Fruit fly (Drosophila melanogaster): ENCODE results near the gene Spt7.

Gene Spt7

dm6 chrX:17816437-17816836 is 33.8 kb upstream of the Spt7 start (continued):
- TF ChIP-seq dac (GFP tag; optimal IDR thresholded peaks at IDR 0.05) (no peak), fd85E (GFP tag; optimal IDR thresholded peaks at IDR 0.05) (no peak), CG11294 (GFP tag; IDR thresholded peaks at IDR 0.05) (no peak), CG8319 (GFP tag; optimal IDR thresholded peaks at IDR 0.05) (no peak), CG32006 (GFP tag; optimal IDR thresholded peaks at IDR 0.05) (no peak), CG3032 (tag; optimal IDR thresholded peaks at IDR 0.05) (peak; percentile 55), CG6854 (GFP tag; optimal IDR thresholded peaks at IDR 0.05) (no peak), CG16779 (tag; optimal IDR thresholded peaks at IDR 0.05) (no peak), Eip93F (GFP tag; optimal IDR thresholded peaks at IDR 0.05) (no peak), CG10669 (GFP tag; optimal IDR thresholded peaks at IDR 0.05) (peak; percentile 33), topi (GFP tag; optimal IDR thresholded peaks at IDR 0.05) (peak; percentile 51), CG1621 (tag; optimal IDR thresholded peaks at IDR 0.05) (no peak), svp (GFP tag) (peak; percentile 84), CG3919 (GFP tag; optimal IDR thresholded peaks at IDR 0.05) (peak; percentile 2), CG34406 (GFP tag; optimal IDR thresholded peaks at IDR 0.05) (peak; percentile 13), CG8632 (GFP tag; optimal IDR thresholded peaks at IDR 0.05) (no peak), achi (GFP tag; optimal IDR thresholded peaks at IDR 0.05) (peak; percentile 24), CG8119 (GFP tag; IDR thresholded peaks at IDR 0.05) (no peak), eg (GFP tag; IDR thresholded peaks at IDR 0.05) (no peak), Ets21C (GFP tag; optimal IDR thresholded peaks at IDR 0.05) (peak; percentile 11), CG11902 (GFP tag; optimal IDR thresholded peaks at IDR 0.05) (no peak)

dm6 chrX:17819635-17820139 is 30.6 kb upstream of the Spt7 start, which contains the start of gene CG12986:
Gene CG12986 (minus strand): TSS chrX:17819685.
- TF ChIP-seq fd59A (GFP tag; optimal IDR thresholded peaks at IDR 0.05) = no peak
- TF ChIP-seq svp (GFP tag) = no peak
- TF ChIP-seq Sox14 (GFP tag; optimal IDR thresholded peaks at IDR 0.05) = no peak
- TF ChIP-seq CG8119 (GFP tag; IDR thresholded peaks at IDR 0.05) = no peak
- TF ChIP-seq CG7368 (GFP tag; optimal IDR thresholded peaks at IDR 0.05) = no peak
- TF ChIP-seq dac (GFP tag; optimal IDR thresholded peaks at IDR 0.05) = no peak
- TF ChIP-seq CG10669 (GFP tag; optimal IDR thresholded peaks at IDR 0.05) = no peak
- TF ChIP-seq Eip75B (GFP tag; optimal IDR thresholded peaks at IDR 0.05) = no peak
- TF ChIP-seq Eip78C (GFP tag) = no peak

dm6 chrX:17820252-17820651 is 30.0 kb upstream of the Spt7 start:
- no peak for TF ChIP-seq CG6163 (GFP tag; IDR thresholded peaks at IDR 0.05)
- peak; percentile 22 for TF ChIP-seq pdm3 (GFP tag; optimal IDR thresholded peaks at IDR 0.05)
- no peak for TF ChIP-seq CG10631 (GFP tag; optimal IDR thresholded peaks at IDR 0.05)
- TF ChIP-seq Ets21C (GFP tag; optimal IDR thresholded peaks at IDR 0.05) = no peak
- TF ChIP-seq lz (GFP tag; optimal IDR thresholded peaks at IDR 0.05) = peak; percentile 44
- TF ChIP-seq Blimp-1 (GFP tag; optimal IDR thresholded peaks at IDR 0.05) = no peak
- peak; percentile 49 for TF ChIP-seq svp (GFP tag)
- TF ChIP-seq Sox14 (GFP tag; optimal IDR thresholded peaks at IDR 0.05) = peak; percentile 5
- TF ChIP-seq CG31627 (GFP tag; optimal IDR thresholded peaks at IDR 0.05) = peak; percentile 42
- peak; percentile 25 for TF ChIP-seq cyc (GFP tag; optimal IDR thresholded peaks at IDR 0.05)
- TF ChIP-seq Hr39 (GFP tag; optimal IDR thresholded peaks at IDR 0.05) = peak; percentile 47
- peak; percentile 50 for TF ChIP-seq Eip78C (GFP tag)
- TF ChIP-seq esn (GFP tag; optimal IDR thresholded peaks at IDR 0.05) = peak; percentile 6

- TF ChIP-seq topi (GFP tag; optimal IDR thresholded peaks at IDR 0.05) (no peak), Smox (GFP tag; optimal IDR thresholded peaks at IDR 0.05) (no peak), ss (GFP tag; optimal IDR thresholded peaks at IDR 0.05) (no peak), CG11762 (GFP tag; optimal IDR thresholded peaks at IDR 0.05; ENCODE audit: insufficient read depth) (no peak), Sox15 (GFP tag; optimal IDR thresholded peaks at IDR 0.05) (no peak), dsx (GFP tag; optimal IDR thresholded peaks at IDR 0.05; ENCODE audit: poor library complexity, severe bottlenecking) (no peak), svp (GFP tag) (peak; percentile 34), CG15336 (GFP tag; IDR thresholded peaks at IDR 0.05) (no peak), CG7368 (GFP tag; optimal IDR thresholded peaks at IDR 0.05) (no peak), lz (GFP tag; optimal IDR thresholded peaks at IDR 0.05) (no peak), Eip78C (GFP tag) (peak; percentile 33), Blimp-1 (GFP tag; optimal IDR thresholded peaks at IDR 0.05) (no peak), CG9139 (GFP tag; optimal IDR thresholded peaks at IDR 0.05) (no peak), CG11294 (GFP tag; IDR thresholded peaks at IDR 0.05) (no peak), CG3032 (tag; optimal IDR thresholded peaks at IDR 0.05) (no peak), fkh (GFP tag; optimal IDR thresholded peaks at IDR 0.05) (peak; percentile 9), CG11902 (GFP tag; optimal IDR thresholded peaks at IDR 0.05) (no peak), Hr39 (GFP tag; optimal IDR thresholded peaks at IDR 0.05) (peak; percentile 7), Sox14 (GFP tag; optimal IDR thresholded peaks at IDR 0.05) (no peak), acj6 (GFP tag; optimal IDR thresholded peaks at IDR 0.05) (no peak), pdm3 (GFP tag; optimal IDR thresholded peaks at IDR 0.05) (no peak), cyc (GFP tag; optimal IDR thresholded peaks at IDR 0.05) (no peak), CG8632 (GFP tag; optimal IDR thresholded peaks at IDR 0.05) (no peak), CG3919 (GFP tag; optimal IDR thresholded peaks at IDR 0.05) (no peak), Ets96B (tag; optimal IDR thresholded peaks at IDR 0.05) (no peak)
Measured at dm6 chrX:17821466-17821865, 28.8 kb upstream of the Spt7 start.
